Fruit fly (Drosophila melanogaster): ENCODE data around the gene aqz.

Gene aqz

DNA sequence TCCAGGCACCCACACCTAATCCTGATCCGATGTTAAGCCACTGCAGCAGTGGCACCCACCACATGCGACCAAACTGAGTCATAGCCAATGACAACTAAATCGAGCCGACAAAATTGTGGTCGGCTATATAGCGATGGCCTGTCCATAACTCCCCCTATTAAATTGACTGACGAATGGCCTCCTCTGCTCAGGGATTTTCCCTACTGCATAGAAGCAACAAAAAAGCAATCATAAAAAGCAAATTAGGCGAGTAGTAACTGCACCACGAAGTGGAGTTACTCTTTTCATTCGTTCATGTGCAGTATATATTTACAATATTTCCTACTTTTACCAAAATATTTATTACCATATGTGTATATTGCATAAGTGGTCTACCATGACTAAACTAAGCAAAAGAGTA, 47.9 kb downstream of the aqz start, which contains the start of gene CG13318:
Gene CG13318, minus strand, starts transcription at position 101 of the 400 bp plus-strand sequence.
- TF ChIP-seq CG7101 (tag; optimal IDR thresholded peaks at IDR 0.05) (no peak), ovo (GFP tag; optimal IDR thresholded peaks at IDR 0.05) (no peak), bab1 (GFP tag; optimal IDR thresholded peaks at IDR 0.05) (no peak), cic (GFP tag; optimal IDR thresholded peaks at IDR 0.05) (no peak), CG33017 (tag; optimal IDR thresholded peaks at IDR 0.05) (no peak), CG1620 (GFP tag; optimal IDR thresholded peaks at IDR 0.05) (no peak), Clk (GFP tag; optimal IDR thresholded peaks at IDR 0.05) (no peak), CG7045 (GFP tag; optimal IDR thresholded peaks at IDR 0.05) (no peak), Crg-1 (GFP tag; optimal IDR thresholded peaks at IDR 0.05) (no peak), Mnt (GFP tag; optimal IDR thresholded peaks at IDR 0.05) (no peak), tj (GFP tag; optimal IDR thresholded peaks at IDR 0.05) (no peak), CG11617 (GFP tag; optimal IDR thresholded peaks at IDR 0.05) (no peak), cnc (optimal IDR thresholded peaks at IDR 0.05) (no peak), pad (GFP tag; optimal IDR thresholded peaks at IDR 0.05) (no peak), CG12768 (GFP tag; optimal IDR thresholded peaks at IDR 0.05) (no peak), CG14711 (tag; optimal IDR thresholded peaks at IDR 0.05) (no peak), kay (GFP tag; ENCODE audit: borderline replicate concordance) (no peak)

DNA sequence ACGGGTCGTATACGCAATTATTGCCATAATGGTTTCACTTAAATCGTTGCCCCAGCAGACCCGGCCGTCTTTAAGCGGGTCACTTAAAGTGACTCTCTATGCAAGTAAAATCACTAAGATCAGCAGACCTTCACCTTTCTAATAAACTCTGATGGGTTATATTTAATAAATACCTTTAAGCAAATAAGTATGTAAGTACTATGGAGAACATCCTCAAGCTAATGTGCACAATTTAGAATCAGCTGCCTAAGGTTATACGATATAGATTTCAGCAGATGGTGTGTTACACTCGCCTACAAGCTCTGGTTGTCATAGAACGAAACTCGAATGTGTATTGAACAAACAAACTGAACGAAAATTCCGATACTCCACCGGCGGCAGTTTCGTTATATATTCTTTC, 51.4 kb downstream of the aqz start, which contains the start of gene CG8236:
Gene CG8236, plus strand, starts transcription at position 301 of the 400 bp plus-strand sequence.
- TF ChIP-seq pad (GFP tag; optimal IDR thresholded peaks at IDR 0.05) (no peak), tj (GFP tag; optimal IDR thresholded peaks at IDR 0.05) (no peak), CG7045 (GFP tag; optimal IDR thresholded peaks at IDR 0.05) (no peak)

DNA sequence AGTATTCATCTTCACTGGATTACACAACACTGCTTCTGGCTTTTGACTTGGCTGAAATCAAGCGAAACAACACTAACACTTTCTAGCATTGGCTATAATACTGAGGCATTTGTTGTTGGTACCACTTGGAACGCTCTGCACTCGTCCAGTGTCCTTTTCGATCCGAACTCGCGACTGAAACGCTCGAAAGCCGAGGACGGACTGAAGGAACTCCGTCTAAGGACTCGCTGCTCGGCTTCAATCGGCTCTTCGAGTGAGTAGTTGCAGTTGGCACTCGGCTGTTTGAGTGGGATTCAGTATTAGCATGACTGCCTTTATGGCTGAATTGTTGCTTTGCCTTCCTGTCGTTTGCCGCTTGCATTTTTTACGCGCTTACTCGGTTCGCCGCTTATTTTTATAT, 52.5 kb downstream of the aqz start, which contains the start of the genes CG34135 and CG11768:
Gene CG34135, minus strand, starts transcription at position 194 of the 400 bp plus-strand sequence.
Gene CG11768, minus strand, starts transcription at position 203 of the 400 bp plus-strand sequence.
- TF ChIP-seq Hr96 (GFP tag; optimal IDR thresholded peaks at IDR 0.05) (no peak), Crg-1 (GFP tag; optimal IDR thresholded peaks at IDR 0.05) (no peak), Clk (GFP tag; optimal IDR thresholded peaks at IDR 0.05) (no peak), CG11617 (GFP tag; optimal IDR thresholded peaks at IDR 0.05) (no peak), CG5204 (GFP tag; optimal IDR thresholded peaks at IDR 0.05) (no peak), CG1620 (GFP tag; optimal IDR thresholded peaks at IDR 0.05) (no peak), CG33017 (tag; optimal IDR thresholded peaks at IDR 0.05) (no peak), CG14711 (tag; optimal IDR thresholded peaks at IDR 0.05) (no peak)

Measured in whole organism, adult.